Fruit fly (Drosophila melanogaster): Measurements from ENCODE around the gene CG42709.

DNA sequence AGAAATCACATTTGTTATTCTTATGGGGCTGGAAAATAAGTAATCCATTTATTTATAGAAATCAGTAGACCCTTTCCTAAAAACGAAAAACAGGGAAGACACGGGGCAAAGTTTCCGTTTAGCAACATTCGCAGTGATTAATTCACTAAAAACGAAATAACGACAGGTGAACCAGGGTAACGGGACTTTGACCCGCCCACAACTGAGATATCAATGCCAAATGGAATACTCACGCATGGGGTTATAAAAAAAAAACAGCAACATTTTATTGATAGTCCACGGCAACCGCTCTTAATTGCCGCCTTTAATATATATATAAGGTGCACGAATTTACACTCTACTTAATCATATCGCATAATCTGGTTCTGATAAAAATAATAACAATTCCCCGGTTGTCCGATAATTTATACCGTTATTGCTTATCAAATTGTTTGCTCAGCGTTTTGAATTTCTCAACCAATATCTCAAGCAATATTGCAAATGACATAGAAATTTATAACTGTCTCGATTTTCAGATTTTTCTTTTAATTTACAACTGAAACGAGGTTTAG is 1.8 kb downstream of the CG42709 start:
- TF ChIP-seq dimm (GFP tag; IDR thresholded peaks at IDR 0.05), result no peak
- TF ChIP-seq CkIIα-i1 (GFP tag; IDR thresholded peaks at IDR 0.05), result no peak
- TF ChIP-seq Fer2 (tag; optimal IDR thresholded peaks at IDR 0.05), result no peak
- no peak for TF ChIP-seq fd102C (GFP tag; optimal IDR thresholded peaks at IDR 0.05)
- TF ChIP-seq CoRest (tag; optimal IDR thresholded peaks at IDR 0.05), result no peak
- TF ChIP-seq C15 (GFP tag; IDR thresholded peaks at IDR 0.05), result no peak
- no peak for TF ChIP-seq usp (GFP tag; optimal IDR thresholded peaks at IDR 0.05)
- no peak for TF ChIP-seq oc (tag; optimal IDR thresholded peaks at IDR 0.05)
- TF ChIP-seq Gsc (GFP tag; IDR thresholded peaks at IDR 0.05), result no peak
- TF ChIP-seq stwl (tag; optimal IDR thresholded peaks at IDR 0.05), result no peak
- no peak for TF ChIP-seq Side (GFP tag; optimal IDR thresholded peaks at IDR 0.05)
